Fruit fly (Drosophila melanogaster) whole organism, prepupa: ENCODE results near the gene shd.

Source experiments
- Blimp-1 ChIP-seq: fragments of 200-800 bp; sonication (Bioruptor generic); optimal IDR thresholded peaks from 3 replicates; lab custom pipeline; 2017; ENCODE audit warnings: missing biosample characterization, missing genetic modification characterization, mild to moderate bottlenecking, moderate library complexity, missing genetic modification reagents
- CG10631 ChIP-seq: fragments of 200-800 bp; sonication (Bioruptor generic); optimal IDR thresholded peaks from 2 replicates; lab custom pipeline; 2016; ENCODE audit warnings: missing biosample characterization, missing genetic modification characterization
- CG10669 ChIP-seq: fragments of 200-800 bp; sonication (Bioruptor generic); optimal IDR thresholded peaks from 3 replicates; lab custom pipeline; 2018; ENCODE audit warnings: missing biosample characterization, mild to moderate bottlenecking, missing genetic modification characterization, moderate library complexity
- CG11294 ChIP-seq: fragments of 200-800 bp; sonication (Bioruptor generic); IDR thresholded peaks from 2 replicates; pipeline ENCODE4 v1.3.6; 2022; ENCODE audit warnings: missing biosample characterization, missing genetic modification characterization
- CG11902 ChIP-seq: fragments of 200-800 bp; sonication (Bioruptor generic); optimal IDR thresholded peaks from 3 replicates; lab custom pipeline; 2016; ENCODE audit warnings: missing biosample characterization, missing genetic modification characterization
- CG1621 ChIP-seq: fragments of 200-800 bp; sonication (Bioruptor generic); optimal IDR thresholded peaks from 3 replicates; lab custom pipeline; 2018; ENCODE audit warnings: missing biosample characterization, mild to moderate bottlenecking, missing genetic modification characterization
- CG3032 ChIP-seq: fragments of 200-800 bp; optimal IDR thresholded peaks from 2 replicates; lab custom pipeline; 2019; ENCODE audit warnings: missing biosample characterization, mild to moderate bottlenecking, missing genetic modification characterization, moderate library complexity
- CG3919 ChIP-seq: fragments of 200-800 bp; sonication (Bioruptor generic); optimal IDR thresholded peaks from 3 replicates; lab custom pipeline; 2016; ENCODE audit warnings: missing biosample characterization, missing genetic modification characterization
- CG4318 ChIP-seq: fragments of 200-800 bp; sonication (Bioruptor generic); optimal IDR thresholded peaks from 3 replicates; lab custom pipeline; 2017; ENCODE audit warnings: missing biosample characterization, mild to moderate bottlenecking, missing genetic modification characterization
- CG6276 ChIP-seq: fragments of 200-800 bp; sonication (Bioruptor generic); optimal IDR thresholded peaks from 2 replicates; lab custom pipeline; 2017; ENCODE audit warnings: missing biosample characterization, mild to moderate bottlenecking, missing genetic modification characterization
- CG6792 ChIP-seq: fragments of 200-800 bp; sonication (Bioruptor generic); optimal IDR thresholded peaks from 3 replicates; lab custom pipeline; 2016; ENCODE audit warnings: missing biosample characterization, missing genetic modification characterization
- CG6808 ChIP-seq: fragments of 200-800 bp; sonication (Bioruptor generic); optimal IDR thresholded peaks from 3 replicates; lab custom pipeline; 2017; ENCODE audit warnings: missing biosample characterization, missing genetic modification characterization, mild to moderate bottlenecking, moderate library complexity, missing genetic modification reagents
- CG8319 ChIP-seq: fragments of 200-800 bp; sonication (Bioruptor generic); optimal IDR thresholded peaks from 3 replicates; lab custom pipeline; 2016; ENCODE audit warnings: missing biosample characterization, missing genetic modification characterization
- CG9139 ChIP-seq: fragments of 200-800 bp; sonication (Bioruptor generic); optimal IDR thresholded peaks from 3 replicates; lab custom pipeline; 2017; ENCODE audit warnings: missing biosample characterization, mild to moderate bottlenecking, missing genetic modification characterization
- Eip75B ChIP-seq: fragments of 200-800 bp; sonication (Bioruptor generic); optimal IDR thresholded peaks from 3 replicates; lab custom pipeline; 2016; ENCODE audit warnings: missing biosample characterization, missing genetic modification characterization
- Eip93F ChIP-seq: fragments of 200-800 bp; sonication (Bioruptor generic); optimal IDR thresholded peaks from 2 replicates; lab custom pipeline; 2016; ENCODE audit warnings: missing biosample characterization, mild to moderate bottlenecking, missing genetic modification characterization
- Ets21C ChIP-seq: fragments of 200-800 bp; sonication (Bioruptor generic); optimal IDR thresholded peaks from 3 replicates; lab custom pipeline; 2016; ENCODE audit warnings: missing biosample characterization, missing genetic modification characterization
- Ets96B ChIP-seq: fragments of 200-800 bp; optimal IDR thresholded peaks from 2 replicates; lab custom pipeline; 2019; ENCODE audit warnings: missing biosample characterization, mild to moderate bottlenecking, missing genetic modification characterization, moderate library complexity
- Gug ChIP-seq: fragments of 200-800 bp; sonication (Bioruptor generic); IDR thresholded peaks from 2 replicates; pipeline ENCODE4 v1.3.6; 2022; ENCODE audit warnings: missing biosample characterization, missing genetic modification characterization
- Hr38 ChIP-seq: sonication (Bioruptor generic); optimal IDR thresholded peaks from 2 replicates; lab custom pipeline; 2016; ENCODE audit warnings: missing biosample characterization, missing genetic modification characterization
- Hr39 ChIP-seq: fragments of 200-800 bp; sonication (Bioruptor generic); optimal IDR thresholded peaks from 2 replicates; lab custom pipeline; 2016; ENCODE audit warnings: missing biosample characterization, missing genetic modification characterization
- Hr4 ChIP-seq: fragments of 200-800 bp; sonication (Bioruptor generic); optimal IDR thresholded peaks from 3 replicates; lab custom pipeline; 2016; ENCODE audit warnings: missing biosample characterization, missing genetic modification characterization
- Met ChIP-seq: fragments of 200-800 bp; sonication (Bioruptor generic); optimal IDR thresholded peaks from 3 replicates; lab custom pipeline; 2016; ENCODE audit warnings: missing biosample characterization, missing genetic modification characterization
- Sox102F ChIP-seq: fragments of 200-800 bp; sonication (Bioruptor generic); optimal IDR thresholded peaks from 2 replicates; lab custom pipeline; 2016; ENCODE audit warnings: missing biosample characterization, mild to moderate bottlenecking, missing genetic modification characterization
- Sox14 ChIP-seq: fragments of 200-800 bp; sonication (Bioruptor generic); optimal IDR thresholded peaks from 3 replicates; lab custom pipeline; 2016; ENCODE audit warnings: missing biosample characterization, missing genetic modification characterization
- Sox15 ChIP-seq: fragments of 200-800 bp; sonication (Bioruptor generic); optimal IDR thresholded peaks from 3 replicates; lab custom pipeline; 2016; ENCODE audit warnings: missing biosample characterization, missing genetic modification characterization
- cyc ChIP-seq: fragments of 200-800 bp; sonication (Bioruptor generic); optimal IDR thresholded peaks from 3 replicates; lab custom pipeline; 2016; ENCODE audit warnings: missing biosample characterization, missing genetic modification characterization
- dsx ChIP-seq: fragments of 200-800 bp; optimal IDR thresholded peaks from 3 replicates; lab custom pipeline; 2019; ENCODE audit warnings: missing biosample characterization, mild to moderate bottlenecking, missing genetic modification characterization, moderate library complexity; ENCODE audit not compliant: poor library complexity, severe bottlenecking
- eg ChIP-seq: fragments of 200-800 bp; sonication (Bioruptor generic); IDR thresholded peaks from 3 replicates; pipeline ENCODE4 v1.3.6; 2022; ENCODE audit warnings: missing biosample characterization, missing genetic modification characterization
- esn ChIP-seq: fragments of 200-800 bp; sonication (Bioruptor generic); optimal IDR thresholded peaks from 2 replicates; lab custom pipeline; 2016; ENCODE audit warnings: missing biosample characterization, mild to moderate bottlenecking, missing genetic modification characterization, moderate library complexity
- fd85E ChIP-seq: fragments of 200-800 bp; sonication (Bioruptor generic); optimal IDR thresholded peaks from 3 replicates; lab custom pipeline; 2016; ENCODE audit warnings: missing biosample characterization, missing genetic modification characterization
- fkh ChIP-seq: fragments of 200-800 bp; sonication (Bioruptor generic); optimal IDR thresholded peaks from 3 replicates; lab custom pipeline; 2017; ENCODE audit warnings: missing biosample characterization, mild to moderate bottlenecking, missing genetic modification characterization, moderate library complexity
- net ChIP-seq: fragments of 200-800 bp; sonication (Bioruptor generic); optimal IDR thresholded peaks from 3 replicates; lab custom pipeline; 2016; ENCODE audit warnings: missing biosample characterization, missing genetic modification characterization
- pdm3 ChIP-seq: fragments of 200-800 bp; sonication (Bioruptor generic); optimal IDR thresholded peaks from 3 replicates; lab custom pipeline; 2016; ENCODE audit warnings: missing biosample characterization, missing genetic modification characterization
- ss ChIP-seq, 2 experiments: fragments of 200-800 bp; sonication (Bioruptor generic); optimal IDR thresholded peaks; 2 replicates in 1 of 2; 3 replicates in 1 of 2; lab custom pipeline; 2017 to 2018; ENCODE audit warnings: mild to moderate bottlenecking in 2 of 2, missing biosample characterization in 2 of 2, missing genetic modification characterization in 2 of 2, moderate library complexity in 1 of 2
- svp ChIP-seq: fragments of 200-800 bp; sonication (Bioruptor generic); peaks from one replicate; lab custom pipeline; 2016; ENCODE audit warnings: missing biosample characterization, missing genetic modification characterization
- vri ChIP-seq: fragments of 200-800 bp; sonication (Bioruptor generic); optimal IDR thresholded peaks from 3 replicates; lab custom pipeline; 2016; ENCODE audit warnings: missing biosample characterization, mild to moderate bottlenecking, missing genetic modification characterization

shd gene

DNA sequence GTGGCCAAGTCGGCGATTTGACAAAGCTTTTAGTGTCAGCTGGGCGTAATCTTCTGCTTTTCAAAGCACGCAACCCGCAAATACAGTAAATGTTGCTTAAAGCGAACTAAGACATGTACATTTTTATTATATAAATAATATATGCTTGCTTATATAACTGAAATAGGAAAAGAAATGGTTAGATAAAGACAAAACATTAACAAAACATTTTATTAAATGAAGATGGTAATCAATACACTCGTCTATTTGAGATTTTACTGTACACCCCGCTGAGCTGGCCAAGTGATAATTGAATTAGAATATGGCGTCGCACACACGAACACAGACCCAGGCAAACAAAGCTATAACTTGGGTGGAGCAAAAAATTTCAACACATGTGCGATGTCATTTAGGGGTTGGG is 39.6 kb upstream of the shd start:
- TF ChIP-seq CG3032 (tag; lab: Kevin White, UChicago) (no peak), CG1621 (no peak), dsx (GFP tag; lab: Kevin White, UChicago) (no peak), CG6276 (no peak), CG9139 (GFP tag; lab: Kevin White, UChicago) (no peak), pdm3 (no peak), CG8319 (GFP tag; lab: Kevin White, UChicago) (no peak), ss (GFP tag; optimal IDR thresholded peaks at IDR 0.05; lab: Kevin White, UChicago) (no peak), Sox14 (GFP tag; lab: Kevin White, UChicago) (no peak), Blimp-1 (GFP tag; lab: Kevin White, UChicago) (no peak), Hr39 (GFP tag; lab: Kevin White, UChicago) (no peak), esn (GFP tag; lab: Kevin White, UChicago) (no peak), CG6808 (GFP tag; lab: Kevin White, UChicago) (no peak), CG10631 (GFP tag; lab: Kevin White, UChicago) (no peak), Gug (GFP tag; lab: Robert Waterston, UW) (no peak)

DNA sequence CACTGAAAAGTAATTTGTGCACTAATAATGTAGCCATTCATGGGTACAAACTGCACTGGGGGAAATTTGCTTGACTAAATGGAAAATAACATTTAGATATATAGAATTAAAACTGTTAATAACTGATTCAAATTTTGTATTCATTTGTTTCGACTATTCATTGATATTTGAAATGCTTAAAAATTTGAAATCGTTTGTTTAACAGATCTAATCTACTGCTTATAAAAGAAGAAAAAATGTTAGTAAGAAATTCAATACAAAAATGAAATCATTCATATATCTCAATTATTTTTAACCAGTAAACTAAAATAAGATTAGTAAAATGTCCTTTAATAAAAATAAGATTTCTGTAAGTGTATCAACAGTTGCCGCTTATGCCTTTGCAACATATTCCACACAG is 38.3 kb upstream of the shd start:
- TF ChIP-seq Eip75B (GFP tag; lab: Kevin White, UChicago) (no peak), Eip93F (GFP tag; lab: Kevin White, UChicago) (no peak), fd85E (no peak), Met (GFP tag; lab: Kevin White, UChicago) (no peak), Sox15 (GFP tag; lab: Kevin White, UChicago) (no peak), dsx (GFP tag; lab: Kevin White, UChicago) (no peak), Hr38 (GFP tag; lab: Kevin White, UChicago) (no peak), CG3919 (GFP tag; lab: Kevin White, UChicago) (no peak), Gug (GFP tag; lab: Robert Waterston, UW) (no peak), Sox14 (GFP tag; lab: Kevin White, UChicago) (no peak), cyc (GFP tag; lab: Kevin White, UChicago) (no peak), CG11294 (GFP tag; lab: Robert Waterston, UW) (no peak), svp (GFP tag; lab: Kevin White, UChicago) (no peak), net (GFP tag; lab: Kevin White, UChicago) (no peak), eg (GFP tag; lab: Robert Waterston, UW) (no peak), CG1621 (no peak)
- TF ChIP-seq, all 60 proteins: peak for 0

DNA sequence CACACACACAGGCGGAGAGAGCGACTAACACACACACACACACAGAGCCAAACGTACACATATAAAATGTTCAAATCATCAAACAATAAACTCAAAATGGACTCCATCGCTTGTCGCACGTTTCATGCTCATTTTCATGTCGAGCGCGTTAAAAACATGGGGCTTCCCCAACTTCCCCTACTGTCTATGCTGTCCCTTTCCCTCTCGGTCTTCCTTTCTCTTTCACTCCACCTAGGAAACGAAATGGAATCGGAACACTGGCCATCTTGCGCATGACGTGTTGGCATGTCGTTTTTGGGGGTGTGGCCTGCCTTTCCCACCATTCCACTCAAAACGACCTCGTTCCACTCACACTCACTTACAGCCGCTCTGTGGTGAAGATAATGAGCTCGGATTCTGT is 35.4 kb upstream of the shd start:
- peak; percentile 10 for TF ChIP-seq fkh (GFP tag; lab: Kevin White, UChicago)
- no peak for TF ChIP-seq Blimp-1 (GFP tag; lab: Kevin White, UChicago)
- TF ChIP-seq svp (GFP tag; lab: Kevin White, UChicago): peak; percentile 24
- TF ChIP-seq CG6276: no peak
- TF ChIP-seq vri (GFP tag; lab: Kevin White, UChicago): no peak
- TF ChIP-seq pdm3: no peak
- no peak for TF ChIP-seq Gug (GFP tag; lab: Robert Waterston, UW)

DNA sequence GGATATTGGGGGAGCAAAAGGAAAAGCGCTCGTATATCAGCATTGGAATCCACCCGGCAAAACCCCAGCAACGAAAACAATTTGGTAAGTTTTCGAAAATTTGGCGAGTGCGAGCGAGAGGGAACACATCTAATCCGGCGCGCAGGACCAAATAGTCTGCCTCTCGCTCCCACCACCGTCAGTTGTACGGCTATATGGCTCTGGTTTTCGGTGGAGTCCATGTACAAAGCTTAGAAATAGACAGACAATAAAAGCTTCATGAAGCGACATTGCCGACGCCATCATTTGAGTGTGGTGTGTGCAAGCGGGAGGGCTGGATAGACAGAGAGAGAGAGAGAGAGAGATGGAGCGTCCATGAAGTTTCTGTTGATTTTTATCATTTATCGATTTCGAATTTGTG is 34.0 kb upstream of the shd start:
- TF ChIP-seq Ets21C (no peak), Blimp-1 (GFP tag; lab: Kevin White, UChicago) (no peak), CG11902 (no peak), Sox15 (GFP tag; lab: Kevin White, UChicago) (no peak), CG6792 (no peak), cyc (GFP tag; lab: Kevin White, UChicago) (no peak), Ets96B (no peak), CG10669 (GFP tag; lab: Kevin White, UChicago) (no peak), CG4318 (no peak), Hr4 (GFP tag; lab: Kevin White, UChicago) (no peak), Sox102F (GFP tag; lab: Kevin White, UChicago) (no peak)
